Worm (Caenorhabditis elegans) whole organism, L4/young adult: ENCODE data around the gene F14B8.6.

Source experiments
- W03F9.2 ChIP-seq: fragments of 150-350 bp; optimal IDR thresholded peaks from 2 replicates; lab custom pipeline; 2014; ENCODE audit warnings: missing biosample characterization, missing genetic modification characterization
- him-1 ChIP-seq: sonication (generic microtip); optimal IDR thresholded peaks from 2 replicates; lab custom pipeline; 2016; ENCODE audit warnings: missing genotype, missing genetic modification reagents, missing genetic modification characterization, missing compliant biosample characterization

ce11 chrX:6958914-6959313 is 26.7 kb upstream of the F14B8.6 start:
- TF ChIP-seq him-1 (tag; lab: Kevin White, UChicago) (no peak), W03F9.2 (tag; lab: Kevin White, UChicago) (no peak)
